Worm (Caenorhabditis elegans) whole organism, late embryonic: ENCODE measurements around the gene T08D10.3.

Experiments used
- F13H6.1 ChIP-seq: sonication (generic microtip); optimal IDR thresholded peaks from 2 replicates; lab custom pipeline; 2016; ENCODE audit warnings: missing genetic modification characterization, missing compliant biosample characterization
- K09A11.1 ChIP-seq: sonication (generic microtip); optimal IDR thresholded peaks from 2 replicates; lab custom pipeline; 2017; ENCODE audit warnings: antibody characterized with exemption, mild to moderate bottlenecking, missing genetic modification characterization, missing compliant biosample characterization; ENCODE audit not compliant: insufficient read depth
- ama-1 ChIP-seq: fragments of 150-350 bp; optimal IDR thresholded peaks from 2 replicates; lab custom pipeline; 2014
- ceh-6 ChIP-seq: fragments of 200-800 bp; sonication (Bioruptor generic); optimal IDR thresholded peaks from 2 replicates; lab custom pipeline; 2018; ENCODE audit warnings: mild to moderate bottlenecking, missing genetic modification characterization, missing compliant biosample characterization
- dmd-4 ChIP-seq: sonication (generic microtip); optimal IDR thresholded peaks from 2 replicates; lab custom pipeline; 2016; ENCODE audit warnings: borderline replicate concordance, missing genetic modification characterization, missing compliant biosample characterization
- elt-2 ChIP-seq: sonication (generic microtip); optimal IDR thresholded peaks from 2 replicates; lab custom pipeline; 2016; ENCODE audit warnings: missing genetic modification reagents, missing genetic modification characterization, missing compliant biosample characterization
- fkh-10 ChIP-seq: fragments of 150-350 bp; optimal IDR thresholded peaks from 2 replicates; lab custom pipeline; 2014; ENCODE audit warnings: missing biosample characterization, missing genetic modification reagents, missing genetic modification characterization
- hlh-15 ChIP-seq: sonication (generic microtip); optimal IDR thresholded peaks from 2 replicates; lab custom pipeline; 2016; ENCODE audit warnings: missing genetic modification characterization, missing compliant biosample characterization
- hlh-30 ChIP-seq: sonication (generic microtip); optimal IDR thresholded peaks from 2 replicates; lab custom pipeline; 2017; ENCODE audit warnings: antibody characterized with exemption, missing genetic modification characterization, missing compliant biosample characterization; ENCODE audit not compliant: insufficient read depth
- lin-11 ChIP-seq: fragments of 200-800 bp; sonication (Bioruptor generic); optimal IDR thresholded peaks from 2 replicates; lab custom pipeline; 2018; ENCODE audit warnings: mild to moderate bottlenecking, missing genetic modification characterization, missing compliant biosample characterization
- madf-2 ChIP-seq: sonication (generic microtip); optimal IDR thresholded peaks from 2 replicates; lab custom pipeline; 2017; ENCODE audit warnings: missing genetic modification characterization, missing compliant biosample characterization
- nhr-11 ChIP-seq: fragments of 150-350 bp; optimal IDR thresholded peaks from 2 replicates; lab custom pipeline; 2014; ENCODE audit warnings: missing biosample characterization, missing genetic modification characterization
- pha-4 ChIP-seq: fragments of 150-350 bp; optimal IDR thresholded peaks from 2 replicates; lab custom pipeline; 2018; ENCODE audit warnings: missing biosample characterization, missing genetic modification reagents, missing genetic modification characterization
- unc-86 ChIP-seq: sonication (generic microtip); optimal IDR thresholded peaks from 2 replicates; lab custom pipeline; 2016; ENCODE audit warnings: missing genetic modification characterization, missing compliant biosample characterization

DNA sequence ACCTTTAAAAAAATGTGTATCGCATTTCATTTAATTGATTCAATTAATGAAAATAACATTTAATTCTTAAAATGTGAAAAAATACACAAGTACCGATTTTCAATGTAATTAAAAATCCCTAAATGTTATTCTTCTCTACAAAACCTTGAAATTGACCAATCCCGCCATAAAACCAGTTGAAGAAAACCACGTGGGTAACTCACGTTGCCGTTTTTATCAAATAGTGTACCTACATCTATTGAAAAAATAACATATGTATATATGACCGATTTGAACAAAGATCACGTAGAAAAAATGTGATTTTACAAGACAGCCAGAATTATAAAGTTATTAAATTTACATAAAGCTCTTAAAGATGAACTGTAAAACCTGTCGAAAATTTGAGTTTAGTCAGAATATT, 9.9 kb downstream of the T08D10.3 start:
- TF ChIP-seq elt-2 (no peak), ama-1 (lab: Kevin White, UChicago) (no peak), ceh-6 (GFP tag; lab: Kevin White, UChicago) (no peak), unc-86 (tag; lab: Kevin White, UChicago) (no peak), dmd-4 (no peak), madf-2 (tag; lab: Kevin White, UChicago) (no peak), K09A11.1 (no peak), F13H6.1 (no peak), fkh-10 (no peak), nhr-11 (tag; lab: Kevin White, UChicago) (no peak), lin-11 (tag; lab: Kevin White, UChicago) (no peak), pha-4 (no peak), hlh-30 (tag; lab: Kevin White, UChicago) (no peak), hlh-15 (tag; lab: Kevin White, UChicago) (no peak)
